Worm (Caenorhabditis elegans): ENCODE data around the gene abu-2.

Gene abu-2

ce11 chrX:1395793-1396192 lies 14.7 kb downstream of the abu-2 start (continued):
- TF ChIP-seq ztf-11 (tag; optimal IDR thresholded peaks at IDR 0.05) (no peak), gei-8 (GFP tag; optimal IDR thresholded peaks at IDR 0.05) (no peak), F10B5.3 (tag; optimal IDR thresholded peaks at IDR 0.05) (no peak), egl-43 (GFP tag; IDR thresholded peaks at IDR 0.05) (no peak), saeg-2 (GFP tag; IDR thresholded peaks at IDR 0.05) (no peak), tra-1 (GFP tag; IDR thresholded peaks at IDR 0.05) (no peak), nhr-42 (GFP tag; IDR thresholded peaks at IDR 0.05) (no peak), unc-62 (GFP tag; optimal IDR thresholded peaks at IDR 0.05 in 1 of 2) (peak in 1 of 2 experiments; percentile 66), unc-62 (tag; optimal IDR thresholded peaks at IDR 0.05) (no peak), rbr-2 (tag; optimal IDR thresholded peaks at IDR 0.05) (no peak), lin-13 (GFP tag; optimal IDR thresholded peaks at IDR 0.05) (no peak), F26F4.8 (GFP tag; conservative IDR thresholded peaks at IDR 0.05) (no peak), unc-130 (GFP tag; optimal IDR thresholded peaks at IDR 0.05) (no peak), skn-1 (tag; optimal IDR thresholded peaks at IDR 0.05) (no peak), ctbp-1 (GFP tag; IDR thresholded peaks at IDR 0.05) (no peak), ZK546.5 (tag; optimal IDR thresholded peaks at IDR 0.05) (no peak), dmd-8 (GFP tag; IDR thresholded peaks at IDR 0.05) (no peak), daf-16 (GFP tag; optimal IDR thresholded peaks at IDR 0.05) (peak in 1 of 2 experiments; percentile 74), daf-16 (tag; optimal IDR thresholded peaks at IDR 0.05) (no peak), mxl-3 (GFP tag; optimal IDR thresholded peaks at IDR 0.05) (no peak), hlh-30 (tag; optimal IDR thresholded peaks at IDR 0.05; ENCODE audit: insufficient read depth) (peak; percentile 86), ceh-44 (GFP tag; IDR thresholded peaks at IDR 0.05) (no peak), Y105C5A.15 (GFP tag; IDR thresholded peaks at IDR 0.05) (no peak), ceh-20 (GFP tag; IDR thresholded peaks at IDR 0.05) (0 out of 2 replicates have a peak, but pooled peaks have one; percentile 15), php-3 (GFP tag; IDR thresholded peaks at IDR 0.05) (no peak), mxl-2 (GFP tag; conservative IDR thresholded peaks at IDR 0.05) (no peak), duxl-1 (tag; optimal IDR thresholded peaks at IDR 0.05; ENCODE audit: poor library complexity) (no peak), ama-1 (optimal IDR thresholded peaks at IDR 0.05) (no peak), aly-2 (tag; optimal IDR thresholded peaks at IDR 0.05) (no peak), lin-39 (tag; optimal IDR thresholded peaks at IDR 0.05) (no peak), nhr-102 (tag; optimal IDR thresholded peaks at IDR 0.05) (no peak), dmd-6 (GFP tag; IDR thresholded peaks at IDR 0.05) (peak; percentile 60), ztf-7 (tag; optimal IDR thresholded peaks at IDR 0.05) (no peak), nhr-28 (tag; optimal IDR thresholded peaks at IDR 0.05) (peak; percentile 50), hmg-1.1 (GFP tag; IDR thresholded peaks at IDR 0.05) (no peak), zag-1 (tag; optimal IDR thresholded peaks at IDR 0.05) (no peak), sdz-12 (GFP tag; optimal IDR thresholded peaks at IDR 0.05) (no peak), lin-38 (GFP tag; IDR thresholded peaks at IDR 0.05) (no peak), ces-1 (GFP tag; optimal IDR thresholded peaks at IDR 0.05) (no peak), mdt-29 (GFP tag; IDR thresholded peaks at IDR 0.05) (no peak), ZK337.2 (GFP tag; IDR thresholded peaks at IDR 0.05) (no peak), nhr-11 (tag; optimal IDR thresholded peaks at IDR 0.05) (peak; percentile 60), tag-97 (GFP tag; IDR thresholded peaks at IDR 0.05) (no peak), T26A8.4 (GFP tag; IDR thresholded peaks at IDR 0.05) (peak; percentile 49; the same call in 1 of the 2 replicates), dve-1 (tag; optimal IDR thresholded peaks at IDR 0.05; ENCODE audit: insufficient read depth) (no peak), daf-19 (GFP tag; conservative IDR thresholded peaks at IDR 0.05) (no peak), ceh-62 (tag; optimal IDR thresholded peaks at IDR 0.05) (no peak), attf-4 (tag; optimal IDR thresholded peaks at IDR 0.05) (no peak), R02D3.7 (tag; optimal IDR thresholded peaks at IDR 0.05) (no peak), nhr-10 (tag; optimal IDR thresholded peaks at IDR 0.05) (peak; percentile 25), pqm-1 (tag; optimal IDR thresholded peaks at IDR 0.05) (no peak), ceh-82 (tag; optimal IDR thresholded peaks at IDR 0.05) (no peak)
